Fruit fly (Drosophila melanogaster): ENCODE results near the gene CG14143.

Gene CG14143

DNA sequence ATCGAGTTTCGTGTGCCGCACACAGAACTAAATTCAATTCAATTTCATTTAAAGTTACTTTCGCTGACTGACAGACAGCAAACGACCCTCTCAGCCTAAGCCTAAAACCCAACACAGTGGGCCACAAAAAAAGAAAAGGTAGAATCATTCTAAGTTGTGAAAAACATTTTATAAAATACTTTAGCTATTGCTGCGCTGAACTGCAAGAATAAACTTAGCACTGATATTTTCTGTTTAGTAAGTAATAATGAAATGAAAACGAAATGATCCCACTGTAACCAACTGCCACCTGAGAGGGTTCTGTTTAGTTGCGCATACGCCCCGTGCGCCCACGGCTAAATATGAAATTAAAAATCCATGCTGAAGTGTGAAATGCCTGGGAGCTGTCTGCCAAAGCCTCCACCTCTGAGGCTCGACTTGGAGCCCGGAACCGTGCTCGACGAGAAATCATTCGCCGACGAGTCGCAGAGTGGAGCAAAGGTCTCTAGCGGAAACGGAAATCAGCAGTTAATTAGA is 38.3 kb downstream of the CG14143 start, which contains the start of gene CG14142 (continued):
- TF ChIP-seq Xbp1 (GFP tag; optimal IDR thresholded peaks at IDR 0.05): peak; percentile 2
- TF ChIP-seq bsh (GFP tag; optimal IDR thresholded peaks at IDR 0.05): peak in 1 of 2 experiments; percentile 32
- 0 out of 3 replicates have a peak, but pooled peaks have one; percentile 35 for TF ChIP-seq CG34422 (GFP tag; IDR thresholded peaks at IDR 0.05)
- TF ChIP-seq Blimp-1 (GFP tag; optimal IDR thresholded peaks at IDR 0.05): peak; percentile 39
- TF ChIP-seq lmd (GFP tag; IDR thresholded peaks at IDR 0.05): peak; percentile 15; the same call in 1 of the 2 replicates
- TF ChIP-seq toy (GFP tag; IDR thresholded peaks at IDR 0.05): no peak
- no peak for TF ChIP-seq ATbp (GFP tag; optimal IDR thresholded peaks at IDR 0.05)
- TF ChIP-seq ci (GFP tag; IDR thresholded peaks at IDR 0.05): no peak
- TF ChIP-seq prd (optimal IDR thresholded peaks at IDR 0.05): no peak
- 0 out of 3 replicates have a peak, but pooled peaks have one; percentile 32 for TF ChIP-seq prd (GFP tag; IDR thresholded peaks at IDR 0.05)

- TF ChIP-seq Nf-YC (tag; optimal IDR thresholded peaks at IDR 0.05): no peak
- TF ChIP-seq exex (tag; optimal IDR thresholded peaks at IDR 0.05): peak; percentile 59
- TF ChIP-seq mirr (GFP tag; optimal IDR thresholded peaks at IDR 0.05): peak; percentile 79
These were observed 48.2 kb downstream of the CG14143 start for dm6 chr3L:11182994-11183393.

DNA sequence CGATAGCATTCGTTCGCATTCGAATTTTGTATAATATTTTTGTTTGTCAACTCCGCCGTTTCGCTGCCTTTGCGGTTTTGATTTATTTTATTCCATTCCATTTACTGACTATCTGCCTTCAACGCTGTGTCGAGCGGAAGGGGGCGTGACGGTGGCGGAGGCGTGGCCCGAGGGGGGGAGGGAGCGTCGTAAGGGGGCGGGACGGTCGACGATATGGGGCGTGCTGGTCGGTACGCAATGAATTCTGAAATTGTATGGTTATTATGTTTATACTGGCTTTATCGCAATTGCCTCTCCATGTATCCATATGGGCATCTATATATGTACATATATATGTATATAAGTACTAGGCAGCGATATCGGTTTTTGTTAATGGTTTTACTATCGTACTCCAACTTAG is 49.2 kb downstream of the CG14143 start:
- peak; percentile 2 for TF ChIP-seq sug (tag; optimal IDR thresholded peaks at IDR 0.05)
- peak; percentile 76 for TF ChIP-seq crol (GFP tag; IDR thresholded peaks at IDR 0.05)
- TF ChIP-seq Mrtf (GFP tag; IDR thresholded peaks at IDR 0.05): 0 out of 3 replicates have a peak, but pooled peaks have one; percentile 10
- TF ChIP-seq otp (GFP tag; IDR thresholded peaks at IDR 0.05): no peak
- peak; percentile 61 for TF ChIP-seq mirr (GFP tag; optimal IDR thresholded peaks at IDR 0.05)
- TF ChIP-seq H2.0 (GFP tag; IDR thresholded peaks at IDR 0.05): no peak

Measured in whole organism, embryonic.